Fruit fly (Drosophila melanogaster): Measurements from ENCODE around the gene Ogg1.

The Ogg1 gene

dm6 chrX:8676631-8677224 is 13.4 kb upstream of the Ogg1 start, which contains the start of gene Rubicon (continued):
- no peak for TF ChIP-seq tll (GFP tag; optimal IDR thresholded peaks at IDR 0.05)
- TF ChIP-seq CG1529 (GFP tag; optimal IDR thresholded peaks at IDR 0.05), result no peak
- peak; percentile 62 for TF ChIP-seq CG17912 (GFP tag; optimal IDR thresholded peaks at IDR 0.05)
- no peak for TF ChIP-seq run (tag; optimal IDR thresholded peaks at IDR 0.05)
- peak; percentile 77 for TF ChIP-seq dm (GFP tag; optimal IDR thresholded peaks at IDR 0.05)
- TF ChIP-seq Med (GFP tag), result peak; percentile 94
- TF ChIP-seq GATAe (GFP tag; conservative IDR thresholded peaks at IDR 0.05), result no peak
- TF ChIP-seq Abd-B (GFP tag; optimal IDR thresholded peaks at IDR 0.05), result peak; percentile 36
- TF ChIP-seq Ravus (GFP tag; IDR thresholded peaks at IDR 0.05), result no peak
- peak; percentile 26; the same call in 1 of the 2 replicates for TF ChIP-seq Awh (GFP tag; IDR thresholded peaks at IDR 0.05)
- TF ChIP-seq emc (GFP tag; optimal IDR thresholded peaks at IDR 0.05), result no peak
- peak; percentile 45; the same call in 1 of the 3 replicates for TF ChIP-seq zfh1 (GFP tag; IDR thresholded peaks at IDR 0.05)
- no peak for TF ChIP-seq CG43689 (GFP tag; IDR thresholded peaks at IDR 0.05)
- TF ChIP-seq repo (GFP tag; optimal IDR thresholded peaks at IDR 0.05), result no peak
- peak; percentile 70; the same call in 2 of the 3 replicates for TF ChIP-seq sr (GFP tag; IDR thresholded peaks at IDR 0.05)
- no peak for TF ChIP-seq fd96Cb (tag; optimal IDR thresholded peaks at IDR 0.05)
- TF ChIP-seq CG12071 (GFP tag; optimal IDR thresholded peaks at IDR 0.05), result peak; percentile 3
- TF ChIP-seq sima (GFP tag; optimal IDR thresholded peaks at IDR 0.05), result no peak
- peak; percentile 22; the same call in 1 of the 2 replicates for TF ChIP-seq cas (GFP tag; IDR thresholded peaks at IDR 0.05)
- peak; percentile 93 for TF ChIP-seq CG13287 (GFP tag; IDR thresholded peaks at IDR 0.05; ENCODE audit: partially characterized antibody)
- TF ChIP-seq Atf3 (GFP tag; optimal IDR thresholded peaks at IDR 0.05), result peak; percentile 15
- no peak for TF ChIP-seq NFAT (GFP tag; IDR thresholded peaks at IDR 0.05)
- no peak for TF ChIP-seq croc (GFP tag; conservative IDR thresholded peaks at IDR 0.05)
- TF ChIP-seq Atf-2 (GFP tag; optimal IDR thresholded peaks at IDR 0.05), result no peak
- no peak for TF ChIP-seq lov (optimal IDR thresholded peaks at IDR 0.05)
- TF ChIP-seq lov (GFP tag; IDR thresholded peaks at IDR 0.05), result no peak
- no peak for TF ChIP-seq CG11696 (GFP tag; IDR thresholded peaks at IDR 0.05)
- no peak for TF ChIP-seq Fer2 (tag; optimal IDR thresholded peaks at IDR 0.05)
- TF ChIP-seq CG12744 (GFP tag; optimal IDR thresholded peaks at IDR 0.05), result no peak
- TF ChIP-seq CoRest (tag; optimal IDR thresholded peaks at IDR 0.05), result peak; percentile 53
- TF ChIP-seq CG1603 (tag; optimal IDR thresholded peaks at IDR 0.05), result peak; percentile 87
- no peak for TF ChIP-seq pros (GFP tag; optimal IDR thresholded peaks at IDR 0.05)
- TF ChIP-seq CG17361 (GFP tag; IDR thresholded peaks at IDR 0.05), result no peak
- TF ChIP-seq usp (GFP tag; optimal IDR thresholded peaks at IDR 0.05), result no peak
- TF ChIP-seq CG15514 (GFP tag; optimal IDR thresholded peaks at IDR 0.05), result peak; percentile 93
- peak; percentile 91 for TF ChIP-seq CG2116 (GFP tag; optimal IDR thresholded peaks at IDR 0.05)
- TF ChIP-seq rib (GFP tag; IDR thresholded peaks at IDR 0.05), result no peak
- TF ChIP-seq eve (GFP tag; optimal IDR thresholded peaks at IDR 0.05), result no peak
- TF ChIP-seq CG32772 (GFP tag; IDR thresholded peaks at IDR 0.05), result no peak
- TF ChIP-seq Fer1 (GFP tag; optimal IDR thresholded peaks at IDR 0.05), result no peak
- no peak for TF ChIP-seq HLH54F (GFP tag; optimal IDR thresholded peaks at IDR 0.05)
- TF ChIP-seq odd (GFP tag; optimal IDR thresholded peaks at IDR 0.05), result no peak
- TF ChIP-seq NfI (GFP tag; optimal IDR thresholded peaks at IDR 0.05), result peak; percentile 63
- no peak for TF ChIP-seq CG2889 (GFP tag; IDR thresholded peaks at IDR 0.05)
- no peak for TF ChIP-seq Neu2 (GFP tag; optimal IDR thresholded peaks at IDR 0.05; ENCODE audit: borderline replicate concordance)
- TF ChIP-seq Taf1 (GFP tag; IDR thresholded peaks at IDR 0.05), result no peak
- peak; percentile 28 for TF ChIP-seq CG33557 (GFP tag; optimal IDR thresholded peaks at IDR 0.05)
- TF ChIP-seq fru (optimal IDR thresholded peaks at IDR 0.05), result no peak
- no peak for TF ChIP-seq CG6813 (GFP tag; optimal IDR thresholded peaks at IDR 0.05)
- TF ChIP-seq CG18619 (GFP tag; optimal IDR thresholded peaks at IDR 0.05), result peak; percentile 41
- TF ChIP-seq tgo (GFP tag; IDR thresholded peaks at IDR 0.05), result no peak
- TF ChIP-seq sim (GFP tag; IDR thresholded peaks at IDR 0.05), result no peak
